Worm (Caenorhabditis elegans): ENCODE data around the gene C03C10.7.

- no peak for TF ChIP-seq unc-62 (GFP tag; optimal IDR thresholded peaks at IDR 0.05)
- TF ChIP-seq zag-1 (tag; optimal IDR thresholded peaks at IDR 0.05): no peak
- no peak for TF ChIP-seq egl-27 (tag; optimal IDR thresholded peaks at IDR 0.05)
- TF ChIP-seq nhr-237 (tag; optimal IDR thresholded peaks at IDR 0.05): no peak
- no peak for TF ChIP-seq lin-39 (tag; optimal IDR thresholded peaks at IDR 0.05)
- TF ChIP-seq fkh-2 (tag; optimal IDR thresholded peaks at IDR 0.05): no peak
- TF ChIP-seq ama-1 (optimal IDR thresholded peaks at IDR 0.05): no peak
- TF ChIP-seq elt-3 (tag; optimal IDR thresholded peaks at IDR 0.05): no peak
- TF ChIP-seq nhr-28 (tag; optimal IDR thresholded peaks at IDR 0.05): no peak
- TF ChIP-seq egl-5 (tag; optimal IDR thresholded peaks at IDR 0.05): no peak
- TF ChIP-seq pha-4 (tag; optimal IDR thresholded peaks at IDR 0.05): no peak
- no peak for TF ChIP-seq lin-15B (tag; optimal IDR thresholded peaks at IDR 0.05)
Measured at ce11 chrIII:4115085-4115484, 19.2 kb downstream of the C03C10.7 start, which contains the start of gene unc-103.

All from whole organism, L3 larva.